Fruit fly (Drosophila melanogaster) whole organism, pupa: ENCODE results near the gene Dysb.

Experiments used
- CG10348 ChIP-seq: fragments of 200-800 bp; sonication (Bioruptor generic); IDR thresholded peaks from 2 replicates; pipeline ENCODE4 v1.3.6; 2022; ENCODE audit warnings: missing biosample characterization, missing genetic modification characterization
- CG13204 ChIP-seq: fragments of 200-800 bp; sonication (Bioruptor generic); optimal IDR thresholded peaks from 2 replicates; lab custom pipeline; 2018; ENCODE audit warnings: missing biosample characterization, mild to moderate bottlenecking, missing genetic modification characterization, moderate library complexity
- CG15710 ChIP-seq: fragments of 200-800 bp; sonication (Bioruptor generic); optimal IDR thresholded peaks from 2 replicates; lab custom pipeline; 2018; ENCODE audit warnings: missing biosample characterization, mild to moderate bottlenecking, missing genetic modification characterization, moderate library complexity
- CG32121 ChIP-seq: fragments of 200-800 bp; sonication (Bioruptor generic); IDR thresholded peaks from 2 replicates; pipeline ENCODE4 v1.3.6; 2022; ENCODE audit warnings: missing biosample characterization, missing genetic modification characterization
- CG4496 ChIP-seq: fragments of 200-800 bp; sonication (Bioruptor generic); IDR thresholded peaks from 3 replicates; pipeline ENCODE4 v1.3.6; 2022; ENCODE audit warnings: missing biosample characterization, missing genetic modification characterization
- CG8159 ChIP-seq: fragments of 200-800 bp; sonication (Bioruptor generic); optimal IDR thresholded peaks from 3 replicates; lab custom pipeline; 2018; ENCODE audit warnings: missing biosample characterization, mild to moderate bottlenecking, missing genetic modification characterization, moderate library complexity
- CG8301 ChIP-seq: fragments of 200-800 bp; sonication (Bioruptor generic); optimal IDR thresholded peaks from 2 replicates; lab custom pipeline; 2018; ENCODE audit warnings: missing biosample characterization, mild to moderate bottlenecking, missing genetic modification characterization
- D1 ChIP-seq: fragments of 200-800 bp; sonication (Bioruptor generic); optimal IDR thresholded peaks from 2 replicates; lab custom pipeline; 2018; ENCODE audit warnings: missing biosample characterization, mild to moderate bottlenecking, missing genetic modification characterization, moderate library complexity
- EcR ChIP-seq: fragments of 200-800 bp; sonication (Bioruptor generic); optimal IDR thresholded peaks from 3 replicates; lab custom pipeline; 2019; ENCODE audit warnings: missing biosample characterization, missing genetic modification characterization, mild to moderate bottlenecking, moderate library complexity, missing genetic modification reagents
- gl ChIP-seq: fragments of 200-800 bp; sonication (Bioruptor generic); optimal IDR thresholded peaks from 2 replicates; lab custom pipeline; 2018; ENCODE audit warnings: missing biosample characterization, mild to moderate bottlenecking, missing genetic modification characterization

DNA sequence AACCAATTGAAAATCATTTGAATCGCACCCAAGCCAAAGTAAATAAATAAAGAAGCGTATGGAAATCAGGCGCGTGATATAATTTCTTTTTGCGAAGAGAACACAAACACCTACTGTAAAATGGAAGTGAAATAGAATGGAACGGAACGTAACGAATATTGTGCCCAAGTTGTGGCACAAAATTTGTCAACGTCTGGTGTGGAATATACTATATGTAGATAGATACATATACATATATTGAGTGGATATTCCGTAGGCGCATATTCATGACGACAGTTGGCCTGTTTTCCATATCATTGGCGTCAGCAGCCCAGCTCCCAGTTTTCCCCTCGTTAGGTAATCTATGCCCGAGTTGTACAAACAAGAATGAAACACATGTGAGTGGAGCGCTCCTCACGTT, 35.4 kb upstream of the Dysb start:
- TF ChIP-seq gl (no peak), CG8159 (tag; lab: Kevin White, UChicago) (no peak), CG15710 (tag; lab: Kevin White, UChicago) (no peak), CG32121 (GFP tag; lab: Robert Waterston, UW) (no peak), CG4496 (GFP tag; lab: Robert Waterston, UW) (no peak), CG8301 (no peak), CG13204 (GFP tag; lab: Kevin White, UChicago) (no peak), CG10348 (GFP tag; lab: Robert Waterston, UW) (no peak), D1 (no peak), EcR (GFP tag; lab: Kevin White, UChicago) (no peak)
